Fruit fly (Drosophila melanogaster) S2 (cell line): ENCODE measurements around the gene Xpac.

ENCODE experiments used
- CG8478 ChIP-seq: fragments of >200 bp; optimal IDR thresholded peaks from 2 replicates; lab custom pipeline; 2018
- CTCF ChIP-seq, 2 experiments: fragments of >200 bp; optimal IDR thresholded peaks; 2 replicates each; lab custom pipeline; 2018

Gene Xpac

dm6 chrX:4100824-4101368 lies 3.1 kb downstream of the Xpac start, which contains the start of the genes Cmtr1 and CG15375:
Cmtr1 (minus strand) TSS chrX:4101031.
CG15375 (plus strand) TSS chrX:4101318.
- no peak for TF ChIP-seq CTCF (optimal IDR thresholded peaks at IDR 0.05; lab: Kevin White, UChicago)
- TF ChIP-seq CG8478 (lab: Kevin White, UChicago), result no peak

dm6 chrX:4089012-4089649 lies 14.9 kb downstream of the Xpac start:
- TF ChIP-seq CTCF (optimal IDR thresholded peaks at IDR 0.05; lab: Kevin White, UChicago) (no peak), CG8478 (lab: Kevin White, UChicago) (no peak)

DNA sequence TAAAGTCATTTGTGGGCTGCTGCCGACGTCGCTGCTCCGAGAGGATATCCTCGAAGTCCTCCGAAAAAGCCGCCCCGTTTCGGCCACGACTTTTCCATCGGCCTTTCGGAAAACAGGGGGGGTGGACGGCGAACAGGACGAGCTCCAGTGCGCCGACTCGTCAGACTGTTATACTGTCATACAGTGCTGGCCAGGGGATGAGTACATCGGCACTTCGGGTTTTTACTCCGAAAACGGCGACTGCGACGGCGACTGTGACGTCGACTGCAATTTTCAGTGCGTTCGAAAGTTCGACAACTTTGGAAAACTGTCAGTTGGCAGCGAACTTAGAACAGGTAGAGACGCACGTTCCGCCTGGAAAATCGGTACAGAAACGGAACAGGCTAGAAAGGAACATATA lies 28.6 kb downstream of the Xpac start, which contains the start of gene CG43689:
CG43689 (plus strand) TSS at position 314 of the 400 bp plus-strand sequence.
- TF ChIP-seq CTCF (optimal IDR thresholded peaks at IDR 0.05; lab: Kevin White, UChicago) (no peak), CG8478 (lab: Kevin White, UChicago) (no peak)

- TF ChIP-seq CTCF (optimal IDR thresholded peaks at IDR 0.05; lab: Kevin White, UChicago) (no peak), CG8478 (lab: Kevin White, UChicago) (no peak)
Observed at dm6 chrX:4061502-4061901, 42.5 kb downstream of the Xpac start.
